Fruit fly (Drosophila melanogaster) whole organism, prepupa: ENCODE data around the gene Mps1.

Source experiments
- Blimp-1 ChIP-seq: fragments of 200-800 bp; sonication (Bioruptor generic); optimal IDR thresholded peaks from 3 replicates; lab custom pipeline; 2017; ENCODE audit warnings: missing biosample characterization, missing genetic modification characterization, mild to moderate bottlenecking, moderate library complexity, missing genetic modification reagents
- CG10669 ChIP-seq: fragments of 200-800 bp; sonication (Bioruptor generic); optimal IDR thresholded peaks from 3 replicates; lab custom pipeline; 2018; ENCODE audit warnings: missing biosample characterization, mild to moderate bottlenecking, missing genetic modification characterization, moderate library complexity
- CG11762 ChIP-seq: fragments of 200-800 bp; sonication (Bioruptor generic); optimal IDR thresholded peaks from 3 replicates; lab custom pipeline; 2016; ENCODE audit warnings: missing biosample characterization, missing genetic modification characterization; ENCODE audit not compliant: insufficient read depth
- CG11902 ChIP-seq: fragments of 200-800 bp; sonication (Bioruptor generic); optimal IDR thresholded peaks from 3 replicates; lab custom pipeline; 2016; ENCODE audit warnings: missing biosample characterization, missing genetic modification characterization
- CG15336 ChIP-seq: fragments of 200-800 bp; sonication (Bioruptor generic); IDR thresholded peaks from 2 replicates; pipeline ENCODE4 v1.3.6; 2022; ENCODE audit warnings: missing biosample characterization, missing genetic modification characterization
- CG1621 ChIP-seq: fragments of 200-800 bp; sonication (Bioruptor generic); optimal IDR thresholded peaks from 3 replicates; lab custom pipeline; 2018; ENCODE audit warnings: missing biosample characterization, mild to moderate bottlenecking, missing genetic modification characterization
- CG3032 ChIP-seq: fragments of 200-800 bp; optimal IDR thresholded peaks from 2 replicates; lab custom pipeline; 2019; ENCODE audit warnings: missing biosample characterization, mild to moderate bottlenecking, missing genetic modification characterization, moderate library complexity
- CG31627 ChIP-seq: fragments of 200-800 bp; sonication (Bioruptor generic); optimal IDR thresholded peaks from 3 replicates; lab custom pipeline; 2016; ENCODE audit warnings: missing biosample characterization, missing genetic modification characterization
- CG34406 ChIP-seq: fragments of 200-800 bp; sonication (Bioruptor generic); optimal IDR thresholded peaks from 3 replicates; lab custom pipeline; 2016; ENCODE audit warnings: missing biosample characterization, missing genetic modification characterization
- CG4318 ChIP-seq: fragments of 200-800 bp; sonication (Bioruptor generic); optimal IDR thresholded peaks from 3 replicates; lab custom pipeline; 2017; ENCODE audit warnings: missing biosample characterization, mild to moderate bottlenecking, missing genetic modification characterization
- CG6792 ChIP-seq: fragments of 200-800 bp; sonication (Bioruptor generic); optimal IDR thresholded peaks from 3 replicates; lab custom pipeline; 2016; ENCODE audit warnings: missing biosample characterization, missing genetic modification characterization
- CG6808 ChIP-seq: fragments of 200-800 bp; sonication (Bioruptor generic); optimal IDR thresholded peaks from 3 replicates; lab custom pipeline; 2017; ENCODE audit warnings: missing biosample characterization, missing genetic modification characterization, mild to moderate bottlenecking, moderate library complexity, missing genetic modification reagents
- CG6854 ChIP-seq: fragments of 200-800 bp; sonication (Bioruptor generic); optimal IDR thresholded peaks from 2 replicates; lab custom pipeline; 2017; ENCODE audit warnings: missing biosample characterization, mild to moderate bottlenecking, missing genetic modification characterization
- CG7368 ChIP-seq: fragments of 200-800 bp; sonication (Bioruptor generic); optimal IDR thresholded peaks from 3 replicates; lab custom pipeline; 2016; ENCODE audit warnings: missing biosample characterization, missing genetic modification characterization
- CG8319 ChIP-seq: fragments of 200-800 bp; sonication (Bioruptor generic); optimal IDR thresholded peaks from 3 replicates; lab custom pipeline; 2016; ENCODE audit warnings: missing biosample characterization, missing genetic modification characterization
- CG8632 ChIP-seq: fragments of 200-800 bp; sonication (Bioruptor generic); optimal IDR thresholded peaks from 3 replicates; lab custom pipeline; 2016; ENCODE audit warnings: missing biosample characterization, missing genetic modification characterization
- CG9139 ChIP-seq: fragments of 200-800 bp; sonication (Bioruptor generic); optimal IDR thresholded peaks from 3 replicates; lab custom pipeline; 2017; ENCODE audit warnings: missing biosample characterization, mild to moderate bottlenecking, missing genetic modification characterization
- Eip93F ChIP-seq: fragments of 200-800 bp; sonication (Bioruptor generic); optimal IDR thresholded peaks from 2 replicates; lab custom pipeline; 2016; ENCODE audit warnings: missing biosample characterization, mild to moderate bottlenecking, missing genetic modification characterization
- Ets21C ChIP-seq: fragments of 200-800 bp; sonication (Bioruptor generic); optimal IDR thresholded peaks from 3 replicates; lab custom pipeline; 2016; ENCODE audit warnings: missing biosample characterization, missing genetic modification characterization
- Ets96B ChIP-seq: fragments of 200-800 bp; optimal IDR thresholded peaks from 2 replicates; lab custom pipeline; 2019; ENCODE audit warnings: missing biosample characterization, mild to moderate bottlenecking, missing genetic modification characterization, moderate library complexity
- Gug ChIP-seq: fragments of 200-800 bp; sonication (Bioruptor generic); IDR thresholded peaks from 2 replicates; pipeline ENCODE4 v1.3.6; 2022; ENCODE audit warnings: missing biosample characterization, missing genetic modification characterization
- Hr38 ChIP-seq: sonication (Bioruptor generic); optimal IDR thresholded peaks from 2 replicates; lab custom pipeline; 2016; ENCODE audit warnings: missing biosample characterization, missing genetic modification characterization
- Hr39 ChIP-seq: fragments of 200-800 bp; sonication (Bioruptor generic); optimal IDR thresholded peaks from 2 replicates; lab custom pipeline; 2016; ENCODE audit warnings: missing biosample characterization, missing genetic modification characterization
- OdsH ChIP-seq: fragments of 200-800 bp; sonication (Bioruptor generic); optimal IDR thresholded peaks from 3 replicates; lab custom pipeline; 2016; ENCODE audit warnings: missing biosample characterization, missing genetic modification characterization
- Smox ChIP-seq: fragments of 200-800 bp; sonication (Bioruptor generic); optimal IDR thresholded peaks from 3 replicates; lab custom pipeline; 2016; ENCODE audit warnings: missing biosample characterization, missing genetic modification characterization
- Sox102F ChIP-seq: fragments of 200-800 bp; sonication (Bioruptor generic); optimal IDR thresholded peaks from 2 replicates; lab custom pipeline; 2016; ENCODE audit warnings: missing biosample characterization, mild to moderate bottlenecking, missing genetic modification characterization
- Sox14 ChIP-seq: fragments of 200-800 bp; sonication (Bioruptor generic); optimal IDR thresholded peaks from 3 replicates; lab custom pipeline; 2016; ENCODE audit warnings: missing biosample characterization, missing genetic modification characterization
- Sox15 ChIP-seq: fragments of 200-800 bp; sonication (Bioruptor generic); optimal IDR thresholded peaks from 3 replicates; lab custom pipeline; 2016; ENCODE audit warnings: missing biosample characterization, missing genetic modification characterization
- achi ChIP-seq: fragments of 200-800 bp; sonication (Bioruptor generic); optimal IDR thresholded peaks from 3 replicates; lab custom pipeline; 2016; ENCODE audit warnings: missing biosample characterization, missing genetic modification characterization
- acj6 ChIP-seq: fragments of 200-800 bp; sonication (Bioruptor generic); optimal IDR thresholded peaks from 3 replicates; lab custom pipeline; 2016; ENCODE audit warnings: missing biosample characterization, missing genetic modification characterization
- dac ChIP-seq: fragments of 200-800 bp; sonication (Bioruptor generic); optimal IDR thresholded peaks from 2 replicates; lab custom pipeline; 2017; ENCODE audit warnings: missing biosample characterization, mild to moderate bottlenecking, missing genetic modification characterization
- eg ChIP-seq: fragments of 200-800 bp; sonication (Bioruptor generic); IDR thresholded peaks from 3 replicates; pipeline ENCODE4 v1.3.6; 2022; ENCODE audit warnings: missing biosample characterization, missing genetic modification characterization
- esn ChIP-seq: fragments of 200-800 bp; sonication (Bioruptor generic); optimal IDR thresholded peaks from 2 replicates; lab custom pipeline; 2016; ENCODE audit warnings: missing biosample characterization, mild to moderate bottlenecking, missing genetic modification characterization, moderate library complexity
- fd59A ChIP-seq: fragments of 200-800 bp; sonication (Bioruptor generic); optimal IDR thresholded peaks from 2 replicates; lab custom pipeline; 2017; ENCODE audit warnings: missing biosample characterization, mild to moderate bottlenecking, missing genetic modification characterization, missing genetic modification reagents
- fd85E ChIP-seq: fragments of 200-800 bp; sonication (Bioruptor generic); optimal IDR thresholded peaks from 3 replicates; lab custom pipeline; 2016; ENCODE audit warnings: missing biosample characterization, missing genetic modification characterization
- fkh ChIP-seq: fragments of 200-800 bp; sonication (Bioruptor generic); optimal IDR thresholded peaks from 3 replicates; lab custom pipeline; 2017; ENCODE audit warnings: missing biosample characterization, mild to moderate bottlenecking, missing genetic modification characterization, moderate library complexity
- net ChIP-seq: fragments of 200-800 bp; sonication (Bioruptor generic); optimal IDR thresholded peaks from 3 replicates; lab custom pipeline; 2016; ENCODE audit warnings: missing biosample characterization, missing genetic modification characterization
- pdm3 ChIP-seq: fragments of 200-800 bp; sonication (Bioruptor generic); optimal IDR thresholded peaks from 3 replicates; lab custom pipeline; 2016; ENCODE audit warnings: missing biosample characterization, missing genetic modification characterization
- spab ChIP-seq: fragments of 200-800 bp; sonication (Bioruptor generic); optimal IDR thresholded peaks from 2 replicates; lab custom pipeline; 2017; ENCODE audit warnings: missing biosample characterization, mild to moderate bottlenecking, missing genetic modification characterization, missing genetic modification reagents
- ss ChIP-seq, 2 experiments: fragments of 200-800 bp; sonication (Bioruptor generic); optimal IDR thresholded peaks; 2 replicates in 1 of 2; 3 replicates in 1 of 2; lab custom pipeline; 2017 to 2018; ENCODE audit warnings: mild to moderate bottlenecking in 2 of 2, missing biosample characterization in 2 of 2, missing genetic modification characterization in 2 of 2, moderate library complexity in 1 of 2
- svp ChIP-seq: fragments of 200-800 bp; sonication (Bioruptor generic); peaks from one replicate; lab custom pipeline; 2016; ENCODE audit warnings: missing biosample characterization, missing genetic modification characterization
- topi ChIP-seq: fragments of 200-800 bp; sonication (Bioruptor generic); optimal IDR thresholded peaks from 3 replicates; lab custom pipeline; 2016; ENCODE audit warnings: missing biosample characterization, missing genetic modification characterization

Mps1 gene

DNA sequence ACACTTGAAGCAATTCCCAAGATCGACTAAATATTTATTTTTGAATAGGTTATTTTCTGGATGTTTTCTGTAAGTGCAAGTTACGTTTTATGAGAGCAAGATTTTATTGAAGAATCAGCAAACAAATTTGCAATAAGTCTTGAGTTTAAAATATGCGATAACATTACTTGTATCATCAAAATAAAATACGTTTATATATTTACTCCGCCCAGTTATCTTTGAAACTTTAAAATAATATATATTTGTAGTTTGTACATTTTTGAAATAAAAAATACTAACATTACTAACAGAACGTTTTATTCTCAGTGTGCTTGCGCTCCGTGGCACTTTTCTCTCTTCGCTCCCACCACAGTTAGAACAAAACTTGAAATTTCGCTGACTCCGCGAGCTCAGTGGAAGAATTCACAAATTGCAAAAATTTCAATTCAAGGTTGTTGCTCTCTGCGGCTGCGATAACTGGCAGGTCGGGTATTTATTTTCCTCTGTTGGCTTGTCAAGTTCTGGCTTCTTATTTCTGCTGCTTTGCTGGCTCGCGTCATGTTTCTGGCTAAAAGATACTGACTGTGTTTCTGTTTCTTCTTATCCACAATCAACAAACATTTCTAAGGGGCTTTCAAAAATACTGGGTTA lies 8.4 kb downstream of the Mps1 start (continued):
- TF ChIP-seq fd59A (GFP tag; lab: Kevin White, UChicago), result peak; percentile 77
- TF ChIP-seq Ets21C (GFP tag; lab: Kevin White, UChicago), result peak; percentile 78
- TF ChIP-seq CG1621, result peak; percentile 53
- TF ChIP-seq CG3032 (tag; lab: Kevin White, UChicago), result peak; percentile 80
- TF ChIP-seq net (GFP tag; lab: Kevin White, UChicago), result peak; percentile 90
- peak; percentile 92 for TF ChIP-seq topi (GFP tag; lab: Kevin White, UChicago)
- peak; percentile 95 for TF ChIP-seq esn (GFP tag; lab: Kevin White, UChicago)
- TF ChIP-seq CG10669 (GFP tag; lab: Kevin White, UChicago), result peak; percentile 82
- peak; percentile 89 for TF ChIP-seq Sox14 (GFP tag; lab: Kevin White, UChicago)
- peak; percentile 77 for TF ChIP-seq CG7368 (GFP tag; lab: Kevin White, UChicago)
- TF ChIP-seq CG9139 (GFP tag; lab: Kevin White, UChicago), result peak; percentile 19
- peak; percentile 86 for TF ChIP-seq CG31627 (GFP tag; lab: Kevin White, UChicago)
- peak; percentile 45 for TF ChIP-seq dac (GFP tag; lab: Kevin White, UChicago)
- TF ChIP-seq Sox102F (GFP tag; lab: Kevin White, UChicago), result peak; percentile 90
- peak; percentile 80 for TF ChIP-seq Ets96B (tag; lab: Kevin White, UChicago)
- peak; percentile 91 for TF ChIP-seq OdsH (GFP tag; lab: Kevin White, UChicago)
- no peak; the same call in 2 of the 3 replicates for TF ChIP-seq eg (GFP tag; lab: Robert Waterston, UW)
- TF ChIP-seq Eip93F (GFP tag; lab: Kevin White, UChicago), result peak; percentile 90
- peak; percentile 97 for TF ChIP-seq svp (GFP tag; lab: Kevin White, UChicago)
- peak; percentile 89 for TF ChIP-seq CG6854 (GFP tag; lab: Kevin White, UChicago)
- TF ChIP-seq CG34406 (GFP tag; lab: Kevin White, UChicago), result peak; percentile 88
- TF ChIP-seq CG11902 (GFP tag; lab: Kevin White, UChicago), result peak; percentile 55
- peak; percentile 84 for TF ChIP-seq Hr39
- peak; percentile 87 for TF ChIP-seq CG6792 (GFP tag; lab: Kevin White, UChicago)
- no peak for TF ChIP-seq CG4318 (GFP tag; lab: Kevin White, UChicago)
- TF ChIP-seq ss (GFP tag; optimal IDR thresholded peaks at IDR 0.05; lab: Kevin White, UChicago), result peak; percentile 68 to 80
- TF ChIP-seq fd85E (GFP tag; lab: Kevin White, UChicago), result peak; percentile 39

DNA sequence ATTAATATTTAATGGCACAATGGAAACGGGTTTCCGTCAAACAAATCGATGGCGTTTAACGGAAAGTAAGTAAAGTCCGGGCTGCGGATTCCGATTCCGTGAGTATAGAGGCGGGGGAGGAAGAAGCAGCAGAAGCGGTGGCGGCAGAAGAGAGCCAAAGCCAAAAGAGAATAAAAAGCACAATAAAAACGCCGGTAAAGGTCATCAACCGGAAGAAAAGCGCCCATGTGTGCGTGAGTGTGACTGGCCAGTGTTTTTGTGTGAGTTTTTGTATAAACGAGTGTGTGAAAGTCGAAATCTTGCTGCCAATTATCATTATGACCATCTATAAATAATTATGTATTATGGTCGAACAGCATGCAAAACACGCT lies 9.2 kb downstream of the Mps1 start:
- TF ChIP-seq svp (GFP tag; lab: Kevin White, UChicago) (peak; percentile 75), Blimp-1 (GFP tag; lab: Kevin White, UChicago) (peak; percentile 11), achi (GFP tag; lab: Kevin White, UChicago) (no peak), fd85E (GFP tag; lab: Kevin White, UChicago) (no peak), CG1621 (no peak)

DNA sequence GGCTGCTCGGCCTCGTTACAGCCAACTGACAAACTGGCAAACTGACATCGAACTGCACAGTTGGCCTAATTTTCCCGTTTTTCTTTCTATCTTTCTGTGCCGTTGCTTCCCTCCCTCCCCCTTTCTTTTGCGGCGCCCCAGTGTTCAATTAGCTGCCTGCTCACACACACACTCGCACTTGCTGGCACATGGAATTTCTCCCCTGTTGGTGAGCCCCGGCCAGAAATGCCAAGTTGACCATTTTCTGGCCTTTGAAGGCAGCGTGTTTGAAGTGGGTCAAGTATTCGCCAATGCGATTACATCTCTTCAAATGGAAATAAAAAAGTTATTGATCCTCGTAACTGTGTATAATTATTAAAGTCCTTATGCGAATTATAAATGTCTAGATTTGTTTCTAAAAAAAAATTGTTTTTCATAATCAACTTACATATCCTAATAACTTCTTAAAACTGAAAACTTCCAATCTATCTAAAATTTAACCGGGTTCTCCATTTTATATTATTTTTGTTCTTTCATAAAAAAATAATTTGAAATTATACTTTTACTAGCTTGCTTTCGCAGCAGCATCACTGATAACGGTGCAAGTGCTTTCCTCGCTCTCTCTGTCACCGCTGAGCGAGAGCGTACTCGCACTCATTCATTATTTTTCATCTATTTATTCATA lies 9.7 kb downstream of the Mps1 start:
- TF ChIP-seq Eip93F (GFP tag; lab: Kevin White, UChicago) (peak; percentile 27), CG10669 (GFP tag; lab: Kevin White, UChicago) (no peak), spab (GFP tag; lab: Kevin White, UChicago) (no peak), CG6854 (GFP tag; lab: Kevin White, UChicago) (no peak), Sox102F (GFP tag; lab: Kevin White, UChicago) (peak; percentile 43), CG15336 (no peak; the same call in 1 of the 2 replicates), Sox15 (peak; percentile 31), CG11762 (peak; percentile 36), topi (GFP tag; lab: Kevin White, UChicago) (peak; percentile 45), CG8632 (no peak), CG8319 (GFP tag; lab: Kevin White, UChicago) (no peak), esn (GFP tag; lab: Kevin White, UChicago) (peak; percentile 71), Smox (GFP tag; lab: Kevin White, UChicago) (peak; percentile 69), acj6 (peak; percentile 39), Ets96B (tag; lab: Kevin White, UChicago) (peak; percentile 3), CG3032 (tag; lab: Kevin White, UChicago) (peak; percentile 11), CG34406 (GFP tag; lab: Kevin White, UChicago) (peak; percentile 51), pdm3 (GFP tag; lab: Kevin White, UChicago) (peak; percentile 48), CG1621 (no peak), Gug (GFP tag; lab: Robert Waterston, UW) (no peak), Hr38 (GFP tag; lab: Kevin White, UChicago) (no peak), ss (GFP tag; optimal IDR thresholded peaks at IDR 0.05; lab: Kevin White, UChicago) (no peak), fkh (GFP tag; lab: Kevin White, UChicago) (no peak), CG11902 (GFP tag; lab: Kevin White, UChicago) (no peak), OdsH (GFP tag; lab: Kevin White, UChicago) (peak; percentile 53), Blimp-1 (GFP tag; lab: Kevin White, UChicago) (no peak), Ets21C (GFP tag; lab: Kevin White, UChicago) (peak; percentile 38), CG6808 (GFP tag; lab: Kevin White, UChicago) (no peak)
